Fruit fly (Drosophila melanogaster) whole organism: Measurements from ENCODE around the gene grn.

Experiments used
- CG8478 ChIP-seq: fragments of >200 bp; optimal IDR thresholded peaks from 2 replicates; lab custom pipeline; 2018; ENCODE audit warnings: inconsistent platforms
- Dll ChIP-seq: fragments of >200 bp; optimal IDR thresholded peaks from 2 replicates; lab custom pipeline; 2017
- EcR ChIP-seq, 2 experiments: fragments of >200 bp; optimal IDR thresholded peaks; 2 replicates each; lab custom pipeline; 2017; ENCODE audit warnings: missing biosample characterization in 2 of 2, missing genetic modification characterization in 2 of 2, missing genetic modification reagents in 2 of 2
- psq ChIP-seq: fragments of >200 bp; optimal IDR thresholded peaks from 2 replicates; lab custom pipeline; 2017
- usp ChIP-seq: fragments of >200 bp; optimal IDR thresholded peaks from 2 replicates; lab custom pipeline; 2017; ENCODE audit warnings: missing biosample characterization, missing genetic modification characterization, mixed read lengths

DNA sequence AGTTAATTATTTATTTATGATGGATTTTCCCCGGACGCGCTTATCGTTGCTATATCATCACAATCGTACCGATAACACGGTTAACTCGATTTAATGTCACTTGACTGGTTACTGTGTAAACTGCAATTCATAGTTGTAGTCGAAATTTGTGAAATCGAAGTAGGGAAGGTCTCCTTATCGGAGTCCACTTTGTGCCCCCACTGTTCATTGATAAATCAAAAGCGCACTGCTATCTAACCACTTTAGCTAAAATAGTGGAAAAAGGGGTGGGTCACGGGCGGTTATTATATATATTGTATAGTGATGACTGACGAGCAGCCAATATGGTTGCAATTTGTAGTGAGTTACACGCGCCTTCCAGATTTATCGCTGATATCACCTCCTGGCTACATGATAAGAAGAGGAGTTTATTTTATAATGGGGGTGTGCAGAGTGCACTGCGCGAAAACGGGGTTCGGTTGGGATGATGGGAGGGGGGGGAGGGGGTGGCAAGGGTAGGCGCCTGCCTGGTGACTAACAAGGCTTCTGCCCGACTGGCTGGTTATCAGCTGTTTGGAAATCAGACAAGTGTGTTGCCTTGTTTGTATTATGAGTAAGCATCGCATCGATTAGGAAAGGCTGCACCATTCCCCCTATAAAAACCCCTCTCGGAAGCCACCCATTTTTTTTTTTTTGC is 62.3 kb downstream of the grn start:
- no peak for TF ChIP-seq CG8478
- no peak for TF ChIP-seq Dll (lab: Kevin White, UChicago)
- TF ChIP-seq usp (GFP tag; lab: Kevin White, UChicago), result no peak
- TF ChIP-seq psq (lab: Kevin White, UChicago), result no peak
- no peak for TF ChIP-seq EcR (GFP tag; optimal IDR thresholded peaks at IDR 0.05; lab: Kevin White, UChicago)
